Worm (Caenorhabditis elegans) whole organism, L1 larva: ENCODE measurements around the gene Y53F4B.1.

Source experiments
- aha-1 ChIP-seq: fragments of 150-350 bp; optimal IDR thresholded peaks from 2 replicates; lab custom pipeline; 2014; ENCODE audit warnings: missing biosample characterization, missing genetic modification characterization
- aly-2 ChIP-seq: fragments of 150-350 bp; optimal IDR thresholded peaks from 2 replicates; lab custom pipeline; 2014; ENCODE audit warnings: missing biosample characterization, missing genetic modification characterization
- ama-1 ChIP-seq: fragments of 150-350 bp; optimal IDR thresholded peaks from 2 replicates; lab custom pipeline; 2014
- ceh-8 ChIP-seq: fragments of 200-800 bp; sonication (Bioruptor generic); optimal IDR thresholded peaks from 2 replicates; lab custom pipeline; 2018; ENCODE audit warnings: mild to moderate bottlenecking, missing genetic modification characterization, moderate library complexity, missing compliant biosample characterization
- fkh-4 ChIP-seq: sonication (generic microtip); optimal IDR thresholded peaks from 2 replicates; lab custom pipeline; 2016; ENCODE audit warnings: missing compliant biosample characterization, missing genetic modification characterization, borderline replicate concordance
- hpl-2 ChIP-seq: fragments of 150-350 bp; optimal IDR thresholded peaks from 2 replicates; lab custom pipeline; 2014; ENCODE audit warnings: missing biosample characterization, missing genetic modification reagents, missing genetic modification characterization
- lin-35 ChIP-seq, 2 experiments: fragments of 150-350 bp; optimal IDR thresholded peaks; 2 replicates each; lab custom pipeline; 2014; ENCODE audit warnings: missing biosample characterization in 2 of 2, missing genetic modification characterization in 2 of 2, missing genetic modification reagents in 2 of 2
- nhr-28 ChIP-seq: fragments of 150-350 bp; optimal IDR thresholded peaks from 2 replicates; lab custom pipeline; 2014; ENCODE audit warnings: missing biosample characterization, missing genetic modification characterization
- nhr-71 ChIP-seq: sonication (generic microtip); optimal IDR thresholded peaks from 2 replicates; lab custom pipeline; 2016; ENCODE audit warnings: mild to moderate bottlenecking, missing genetic modification characterization, moderate library complexity, missing compliant biosample characterization
- nhr-90 ChIP-seq: sonication (generic microtip); optimal IDR thresholded peaks from 2 replicates; lab custom pipeline; 2016; ENCODE audit warnings: mild to moderate bottlenecking, missing genetic modification characterization, missing compliant biosample characterization; ENCODE audit not compliant: poor library complexity
- pqm-1 ChIP-seq: sonication (generic microtip); optimal IDR thresholded peaks from 3 replicates; lab custom pipeline; 2017; ENCODE audit warnings: missing biosample characterization, missing genetic modification characterization
- snpc-4 ChIP-seq: fragments of 150-350 bp; optimal IDR thresholded peaks from 2 replicates; lab custom pipeline; 2014; ENCODE audit warnings: missing biosample characterization, missing genetic modification characterization

- TF ChIP-seq ceh-8 (no peak), snpc-4 (tag; lab: Kevin White, UChicago) (no peak), pqm-1 (tag; lab: Kevin White, UChicago) (no peak), nhr-71 (tag; lab: Kevin White, UChicago) (no peak), ama-1 (lab: Kevin White, UChicago) (no peak), lin-35 (GFP tag; optimal IDR thresholded peaks at IDR 0.05; lab: Kevin White, UChicago) (no peak), hpl-2 (GFP tag; lab: Kevin White, UChicago) (no peak), nhr-90 (tag; lab: Kevin White, UChicago) (no peak), nhr-28 (tag; lab: Kevin White, UChicago) (no peak), fkh-4 (tag; lab: Kevin White, UChicago) (no peak), aha-1 (tag; lab: Kevin White, UChicago) (no peak), aly-2 (no peak)
Measured at ce11 chrII:14983909-14984308, 25.9 kb upstream of the Y53F4B.1 start, which contains the start of gene Y53F4B.5.
